Worm (Caenorhabditis elegans) whole organism, L2 larva: ENCODE measurements around the gene Y7A5A.3.

Experiments used
- F13H6.1 ChIP-seq: sonication (generic microtip); optimal IDR thresholded peaks from 2 replicates; lab custom pipeline; 2016; ENCODE audit warnings: missing genetic modification characterization, missing compliant biosample characterization
- R02D3.7 ChIP-seq: fragments of 150-350 bp; optimal IDR thresholded peaks from 2 replicates; lab custom pipeline; 2014; ENCODE audit warnings: missing biosample characterization, missing genetic modification characterization
- Y55F3AM.14 ChIP-seq: fragments of 200-800 bp; sonication (Bioruptor generic); optimal IDR thresholded peaks from 2 replicates; lab custom pipeline; 2018; ENCODE audit warnings: mild to moderate bottlenecking, missing genetic modification characterization, missing compliant biosample characterization
- ZK546.5 ChIP-seq: sonication (generic microtip); optimal IDR thresholded peaks from 2 replicates; lab custom pipeline; 2017; ENCODE audit warnings: missing biosample characterization, missing genetic modification characterization
- aly-2 ChIP-seq: fragments of 150-350 bp; optimal IDR thresholded peaks from 2 replicates; lab custom pipeline; 2014; ENCODE audit warnings: missing biosample characterization, missing genetic modification characterization
- ama-1 ChIP-seq: fragments of 150-350 bp; optimal IDR thresholded peaks from 2 replicates; lab custom pipeline; 2018; ENCODE audit warnings: inconsistent platforms
- blmp-1 ChIP-seq: sonication (generic microtip); optimal IDR thresholded peaks from 2 replicates; lab custom pipeline; 2017; ENCODE audit warnings: missing genetic modification characterization, mild to moderate bottlenecking, missing compliant biosample characterization, antibody characterized with exemption, moderate library complexity; ENCODE audit not compliant: insufficient read depth
- crh-2 ChIP-seq: sonication (generic microtip); optimal IDR thresholded peaks from 2 replicates; lab custom pipeline; 2017; ENCODE audit warnings: missing biosample characterization, missing genetic modification characterization
- egl-27 ChIP-seq: sonication (generic microtip); optimal IDR thresholded peaks from 3 replicates; lab custom pipeline; 2017; ENCODE audit warnings: missing biosample characterization, missing genetic modification reagents, missing genetic modification characterization
- elt-1 ChIP-seq: fragments of 150-350 bp; optimal IDR thresholded peaks from 2 replicates; lab custom pipeline; 2014; ENCODE audit warnings: missing biosample characterization, missing genetic modification characterization
- fos-1 ChIP-seq: fragments of 150-350 bp; optimal IDR thresholded peaks from 2 replicates; lab custom pipeline; 2014; ENCODE audit warnings: missing biosample characterization, missing genetic modification characterization
- gmeb-1 ChIP-seq: fragments of 150-350 bp; optimal IDR thresholded peaks from 2 replicates; lab custom pipeline; 2014; ENCODE audit warnings: missing biosample characterization, missing genetic modification characterization
- lin-11 ChIP-seq: fragments of 150-350 bp; sonication (generic microtip); optimal IDR thresholded peaks from 2 replicates; lab custom pipeline; 2014; ENCODE audit warnings: missing biosample characterization, missing genetic modification characterization, inconsistent platforms, mixed read lengths
- lsy-2 ChIP-seq, 2 experiments: fragments of 150-350 bp in 1 of 2; sonication (generic microtip) in 1 of 2; optimal IDR thresholded peaks; 2 replicates each; lab custom pipeline; 2014 to 2017; ENCODE audit warnings: missing biosample characterization in 2 of 2, missing genetic modification characterization in 2 of 2
- mbf-1 ChIP-seq: sonication (generic microtip); optimal IDR thresholded peaks from 2 replicates; lab custom pipeline; 2017; ENCODE audit warnings: missing biosample characterization, missing genetic modification characterization
- nhr-10 ChIP-seq: sonication (generic microtip); optimal IDR thresholded peaks from 2 replicates; lab custom pipeline; 2017; ENCODE audit warnings: missing biosample characterization, missing genetic modification characterization
- nhr-11 ChIP-seq: fragments of 150-350 bp; optimal IDR thresholded peaks from 2 replicates; lab custom pipeline; 2014; ENCODE audit warnings: missing biosample characterization, missing genetic modification characterization
- nhr-12 ChIP-seq: fragments of 150-350 bp; optimal IDR thresholded peaks from 2 replicates; lab custom pipeline; 2014; ENCODE audit warnings: missing biosample characterization, missing genetic modification characterization
- nhr-129 ChIP-seq: fragments of 150-350 bp; optimal IDR thresholded peaks from 2 replicates; lab custom pipeline; 2014; ENCODE audit warnings: missing biosample characterization, missing genetic modification characterization
- nhr-23 ChIP-seq: fragments of 150-350 bp; optimal IDR thresholded peaks from 2 replicates; lab custom pipeline; 2014; ENCODE audit warnings: missing biosample characterization, missing genetic modification reagents, missing genetic modification characterization
- nhr-237 ChIP-seq: fragments of 150-350 bp; optimal IDR thresholded peaks from 2 replicates; lab custom pipeline; 2014; ENCODE audit warnings: missing biosample characterization, missing genetic modification characterization
- nhr-25 ChIP-seq: fragments of 150-350 bp; sonication (generic microtip); optimal IDR thresholded peaks from 3 replicates; lab custom pipeline; 2014; ENCODE audit warnings: missing biosample characterization, missing genetic modification characterization
- nhr-77 ChIP-seq: fragments of 150-350 bp; optimal IDR thresholded peaks from 2 replicates; lab custom pipeline; 2014; ENCODE audit warnings: missing biosample characterization, missing genetic modification characterization
- peb-1 ChIP-seq: fragments of 150-350 bp; optimal IDR thresholded peaks from 2 replicates; lab custom pipeline; 2014; ENCODE audit warnings: missing biosample characterization, missing genetic modification characterization
- sma-3 ChIP-seq: sonication (generic microtip); optimal IDR thresholded peaks from 2 replicates; lab custom pipeline; 2016; ENCODE audit warnings: missing genetic modification reagents, missing genetic modification characterization, missing compliant biosample characterization
- sma-9 ChIP-seq, 2 experiments: fragments of 150-350 bp in 1 of 2; sonication (generic microtip) in 1 of 2; optimal IDR thresholded peaks; 2 replicates each; lab custom pipeline; 2014 to 2016; ENCODE audit warnings: missing genetic modification characterization in 2 of 2, mild to moderate bottlenecking in 1 of 2, missing biosample characterization in 1 of 2, missing compliant biosample characterization in 1 of 2, missing genetic modification reagents in 1 of 2, moderate library complexity in 1 of 2
- snpc-4 ChIP-seq: fragments of 150-350 bp; optimal IDR thresholded peaks from 2 replicates; lab custom pipeline; 2014; ENCODE audit warnings: missing biosample characterization, missing genetic modification characterization
- unc-55 ChIP-seq: fragments of 150-350 bp; sonication (generic microtip); optimal IDR thresholded peaks from 3 replicates; lab custom pipeline; 2014; ENCODE audit warnings: missing biosample characterization, missing genetic modification reagents, missing genetic modification characterization
- zag-1 ChIP-seq: fragments of 150-350 bp; optimal IDR thresholded peaks from 2 replicates; lab custom pipeline; 2014; ENCODE audit warnings: missing biosample characterization, missing genetic modification characterization
- ztf-1 ChIP-seq: fragments of 200-800 bp; sonication (Bioruptor generic); conservative IDR thresholded peaks from 2 replicates; pipeline ENCODE4 v1.3.6; 2022; ENCODE audit warnings: missing genetic modification characterization, missing compliant biosample characterization
- ztf-4 ChIP-seq: fragments of 150-350 bp; optimal IDR thresholded peaks from 2 replicates; lab custom pipeline; 2014; ENCODE audit warnings: missing biosample characterization, missing genetic modification characterization

Y7A5A.3 gene

DNA sequence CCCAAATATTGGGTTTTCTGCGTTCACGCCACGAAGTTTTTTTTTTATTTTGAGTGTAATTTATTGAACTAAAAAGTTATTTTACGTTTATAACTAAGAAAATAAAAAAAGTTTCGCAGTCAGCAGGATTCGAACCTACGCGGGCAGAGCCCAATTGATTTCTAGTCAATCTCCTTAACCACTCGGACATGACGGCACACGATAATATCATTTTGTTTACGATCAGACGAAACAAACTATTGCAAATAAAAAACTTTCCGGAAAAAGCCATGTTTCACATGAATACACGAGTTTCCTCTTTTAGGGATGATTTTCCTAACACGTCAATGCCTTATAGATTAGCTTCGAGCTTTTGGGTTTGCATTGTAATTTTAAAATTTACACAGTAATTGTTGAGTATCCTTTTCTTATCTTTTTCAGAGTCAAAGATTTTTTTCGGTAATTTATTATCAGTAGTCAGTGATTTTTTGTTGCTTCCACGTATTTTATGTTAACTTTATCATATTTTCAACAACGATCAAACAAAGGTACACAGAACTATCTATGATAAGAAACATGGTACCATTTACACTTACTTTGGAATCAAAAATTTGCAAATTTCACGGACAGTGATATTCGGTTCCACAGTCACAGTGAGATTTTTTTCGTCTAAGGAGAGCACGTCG is 14.4 kb downstream of the Y7A5A.3 start:
- TF ChIP-seq fos-1 (peak; percentile 18), unc-55 (GFP tag; lab: Kevin White, UChicago) (no peak), F13H6.1 (tag; lab: Kevin White, UChicago) (no peak)

DNA sequence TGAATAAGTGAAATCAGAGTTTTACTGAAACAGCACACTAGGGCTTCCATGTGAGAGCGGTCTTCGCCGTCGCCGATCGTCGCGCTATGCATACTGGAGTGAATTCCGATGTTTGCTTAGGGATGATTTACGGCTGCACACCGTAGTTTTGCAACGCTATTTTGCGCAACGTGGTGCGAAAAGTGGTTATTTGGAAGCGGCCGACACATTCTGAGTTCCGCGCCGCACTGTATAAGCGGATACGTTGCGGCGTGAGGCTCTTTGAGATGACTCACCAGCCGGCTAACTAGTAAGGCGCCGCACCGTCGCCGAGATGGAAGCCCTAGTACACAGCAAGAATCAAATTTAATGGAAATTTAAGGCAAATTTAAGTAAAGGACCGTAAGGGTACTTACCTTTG is 15.9 kb downstream of the Y7A5A.3 start:
- TF ChIP-seq sma-9 (GFP tag; optimal IDR thresholded peaks at IDR 0.05; lab: Kevin White, UChicago) (no peak), sma-9 (tag; optimal IDR thresholded peaks at IDR 0.05; lab: Kevin White, UChicago) (no peak), aly-2 (tag; lab: Kevin White, UChicago) (no peak), ama-1 (lab: Kevin White, UChicago) (no peak), lsy-2 (tag; optimal IDR thresholded peaks at IDR 0.05; lab: Kevin White, UChicago) (no peak), mbf-1 (tag; lab: Kevin White, UChicago) (no peak), lin-11 (tag; lab: Kevin White, UChicago) (no peak), crh-2 (tag; lab: Kevin White, UChicago) (no peak), nhr-23 (tag; lab: Kevin White, UChicago) (no peak), egl-27 (no peak), ztf-1 (GFP tag; lab: Robert Waterston, UW) (no peak), nhr-25 (tag; lab: Kevin White, UChicago) (no peak), fos-1 (no peak), gmeb-1 (tag; lab: Kevin White, UChicago) (no peak), nhr-237 (tag; lab: Kevin White, UChicago) (no peak), R02D3.7 (tag; lab: Kevin White, UChicago) (no peak)

DNA sequence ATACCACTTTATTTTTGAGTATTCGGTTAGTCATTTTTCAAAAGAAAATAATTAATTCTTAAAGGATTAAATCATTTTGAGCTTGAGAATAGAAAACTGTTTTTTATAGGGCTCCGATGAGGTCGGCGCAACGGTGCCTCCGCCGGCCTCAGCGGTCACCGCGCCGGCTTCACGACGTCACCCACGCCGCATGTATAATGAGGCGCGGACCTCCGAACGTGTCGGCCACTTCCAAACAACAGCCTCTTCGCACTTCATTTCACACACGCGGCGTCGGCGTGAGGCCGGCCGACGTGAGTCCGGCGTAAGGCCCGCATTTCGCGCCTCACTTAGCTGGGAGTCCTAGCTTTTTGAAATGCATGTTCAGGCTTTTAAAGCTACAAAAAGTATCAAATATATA is 17.6 kb downstream of the Y7A5A.3 start:
- TF ChIP-seq ZK546.5 (tag; lab: Kevin White, UChicago): no peak
- TF ChIP-seq nhr-77 (tag; lab: Kevin White, UChicago): no peak
- TF ChIP-seq unc-55 (GFP tag; lab: Kevin White, UChicago): no peak
- TF ChIP-seq blmp-1 (tag; lab: Kevin White, UChicago): no peak
- no peak for TF ChIP-seq nhr-10 (tag; lab: Kevin White, UChicago)
- TF ChIP-seq nhr-12 (tag; lab: Kevin White, UChicago): no peak
- no peak for TF ChIP-seq snpc-4
- no peak for TF ChIP-seq elt-1 (tag; lab: Kevin White, UChicago)
- TF ChIP-seq nhr-237 (tag; lab: Kevin White, UChicago): no peak
- no peak for TF ChIP-seq sma-3 (GFP tag; lab: Kevin White, UChicago)
- no peak for TF ChIP-seq nhr-23 (tag; lab: Kevin White, UChicago)

DNA sequence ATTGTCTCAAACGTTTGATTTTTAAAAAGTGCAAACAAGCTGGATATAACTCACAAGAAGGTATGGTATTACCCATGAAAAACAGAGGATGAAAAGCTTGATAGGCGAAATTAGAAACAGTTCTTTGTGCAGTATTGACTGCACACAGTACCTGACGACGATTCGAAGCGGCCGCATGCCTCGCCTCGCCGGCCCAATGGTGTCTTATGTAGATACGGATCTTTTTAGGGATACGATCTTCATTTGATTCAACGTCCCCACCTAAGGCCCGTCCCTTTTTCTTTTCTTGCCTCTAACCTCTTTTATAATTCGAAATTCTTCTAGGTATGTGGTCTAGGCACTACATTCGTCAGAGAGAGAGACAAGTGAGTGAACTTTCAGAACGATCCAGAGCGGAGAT is 18.3 kb downstream of the Y7A5A.3 start, which contains the start of gene bus-17:
bus-17 (minus strand) TSS at position 208 of the 400 bp plus-strand sequence.
- TF ChIP-seq blmp-1 (tag; lab: Kevin White, UChicago): no peak
- TF ChIP-seq nhr-25 (tag; lab: Kevin White, UChicago): no peak
- TF ChIP-seq snpc-4: no peak
- TF ChIP-seq peb-1 (tag; lab: Kevin White, UChicago): no peak
- no peak for TF ChIP-seq aly-2 (tag; lab: Kevin White, UChicago)
- TF ChIP-seq Y55F3AM.14 (GFP tag; lab: Kevin White, UChicago): no peak
- no peak for TF ChIP-seq ztf-4
- TF ChIP-seq crh-2 (tag; lab: Kevin White, UChicago): no peak
- no peak for TF ChIP-seq nhr-129 (tag; lab: Kevin White, UChicago)
- TF ChIP-seq lsy-2 (tag; optimal IDR thresholded peaks at IDR 0.05; lab: Kevin White, UChicago): no peak
- TF ChIP-seq mbf-1 (tag; lab: Kevin White, UChicago): no peak
- TF ChIP-seq nhr-23 (tag; lab: Kevin White, UChicago): no peak
- TF ChIP-seq nhr-11 (tag; lab: Kevin White, UChicago): no peak
- no peak for TF ChIP-seq sma-3 (GFP tag; lab: Kevin White, UChicago)

DNA sequence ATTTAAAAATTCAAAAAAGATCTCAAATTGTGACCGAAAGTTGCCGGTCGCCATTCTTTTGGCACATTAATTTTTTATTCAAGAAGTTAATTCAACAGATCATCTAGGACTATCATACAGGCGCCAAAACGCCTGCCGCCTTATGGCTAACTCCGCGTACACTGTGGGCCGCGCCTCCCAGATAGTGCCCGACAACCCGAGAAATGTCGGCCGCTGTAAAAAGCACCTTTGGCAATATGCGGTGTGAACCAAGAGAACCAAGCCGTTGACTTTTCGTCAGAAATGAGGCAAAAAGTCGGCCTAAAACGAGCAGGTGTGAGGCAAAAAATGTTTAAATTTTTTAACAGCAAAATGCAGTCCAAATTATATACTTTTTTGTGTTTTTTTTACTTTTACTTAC is 25.2 kb downstream of the Y7A5A.3 start:
- TF ChIP-seq zag-1 (tag; lab: Kevin White, UChicago): no peak
- peak; percentile 43 for TF ChIP-seq snpc-4
- no peak for TF ChIP-seq fos-1
